Fruit fly (Drosophila melanogaster): Measurements from ENCODE around the gene CG42507.

Gene CG42507

dm6 chr3L:14756724-14757463 lies 868 bp downstream of the CG42507 start (continued):
- no peak for TF ChIP-seq Stat92E (GFP tag; optimal IDR thresholded peaks at IDR 0.05)
- peak; percentile 27 for TF ChIP-seq CTCF (GFP tag; optimal IDR thresholded peaks at IDR 0.05)
- TF ChIP-seq onecut (GFP tag; IDR thresholded peaks at IDR 0.05), result peak; percentile 85
- peak; percentile 90 for TF ChIP-seq CG2678 (tag; optimal IDR thresholded peaks at IDR 0.05)
- no peak for TF ChIP-seq fd102C (GFP tag; optimal IDR thresholded peaks at IDR 0.05)
- no peak for TF ChIP-seq Spps (tag; optimal IDR thresholded peaks at IDR 0.05)
- TF ChIP-seq sqz (GFP tag; optimal IDR thresholded peaks at IDR 0.05), result peak; percentile 39
- TF ChIP-seq salm (tag; optimal IDR thresholded peaks at IDR 0.05), result peak; percentile 60
- TF ChIP-seq Dip3 (GFP tag; optimal IDR thresholded peaks at IDR 0.05), result peak; percentile 86
- TF ChIP-seq CG17912 (GFP tag; optimal IDR thresholded peaks at IDR 0.05), result peak; percentile 45
- peak; percentile 82 for TF ChIP-seq CG1602 (GFP tag; optimal IDR thresholded peaks at IDR 0.05)
- peak; percentile 67 for TF ChIP-seq fd64A (GFP tag; optimal IDR thresholded peaks at IDR 0.05)
- peak; percentile 86 for TF ChIP-seq ttk (GFP tag; IDR thresholded peaks at IDR 0.05)
- TF ChIP-seq CG6272 (GFP tag; IDR thresholded peaks at IDR 0.05), result peak; percentile 81
- TF ChIP-seq CG6654 (GFP tag; optimal IDR thresholded peaks at IDR 0.05), result peak; percentile 73
- TF ChIP-seq luna (GFP tag; optimal IDR thresholded peaks at IDR 0.05), result peak; percentile 85
- TF ChIP-seq klu (GFP tag; IDR thresholded peaks at IDR 0.05), result peak; percentile 84
- peak; percentile 84 for TF ChIP-seq NK7.1 (GFP tag; optimal IDR thresholded peaks at IDR 0.05)
- peak; percentile 39 for TF ChIP-seq kah (GFP tag; optimal IDR thresholded peaks at IDR 0.05)
- peak; percentile 67 for TF ChIP-seq NC2β (GFP tag; optimal IDR thresholded peaks at IDR 0.05)
- no peak for TF ChIP-seq CG34376 (GFP tag; optimal IDR thresholded peaks at IDR 0.05)
- no peak for TF ChIP-seq bbx (GFP tag; IDR thresholded peaks at IDR 0.05; ENCODE audit: partially characterized antibody)
- TF ChIP-seq Ets65A (GFP tag), result peak; percentile 98
- TF ChIP-seq CG18599 (GFP tag; optimal IDR thresholded peaks at IDR 0.05), result peak; percentile 96
- no peak for TF ChIP-seq stwl (tag; optimal IDR thresholded peaks at IDR 0.05)
- no peak for TF ChIP-seq amos (GFP tag; IDR thresholded peaks at IDR 0.05; ENCODE audit: partially characterized antibody)
- no peak for TF ChIP-seq CG7963 (GFP tag; IDR thresholded peaks at IDR 0.05; ENCODE audit: partially characterized antibody)
- 0 out of 3 replicates have a peak, but pooled peaks have one; percentile 33 for TF ChIP-seq Opbp (GFP tag; IDR thresholded peaks at IDR 0.05; ENCODE audit: partially characterized antibody)
- peak; percentile 85 for TF ChIP-seq Myb (GFP tag; optimal IDR thresholded peaks at IDR 0.05)
- TF ChIP-seq CG1024 (GFP tag; IDR thresholded peaks at IDR 0.05), result peak; percentile 79
- peak; percentile 76 for TF ChIP-seq CG10979 (tag; optimal IDR thresholded peaks at IDR 0.05)
- TF ChIP-seq CG2875 (GFP tag; optimal IDR thresholded peaks at IDR 0.05), result peak; percentile 75
- TF ChIP-seq eyg (GFP tag; optimal IDR thresholded peaks at IDR 0.05), result peak; percentile 70
- peak; percentile 73 for TF ChIP-seq GATAe (GFP tag; conservative IDR thresholded peaks at IDR 0.05)
- peak; percentile 19 for TF ChIP-seq MESR4 (GFP tag; optimal IDR thresholded peaks at IDR 0.05)
- TF ChIP-seq Gug (GFP tag; IDR thresholded peaks at IDR 0.05), result peak; percentile 91
- TF ChIP-seq Atf-2 (GFP tag; optimal IDR thresholded peaks at IDR 0.05), result peak; percentile 81
- peak; percentile 93 for TF ChIP-seq CG13624 (GFP tag; optimal IDR thresholded peaks at IDR 0.05)
- peak; percentile 10 for TF ChIP-seq CG17568 (GFP tag; optimal IDR thresholded peaks at IDR 0.05)
- TF ChIP-seq Ada2b (GFP tag; IDR thresholded peaks at IDR 0.05), result peak; percentile 89
- no peak for TF ChIP-seq D (optimal IDR thresholded peaks at IDR 0.05)
- TF ChIP-seq D (GFP tag; optimal IDR thresholded peaks at IDR 0.05), result peak; percentile 81
- no peak for TF ChIP-seq CG42726 (GFP tag; IDR thresholded peaks at IDR 0.05; ENCODE audit: partially characterized antibody)
- peak; percentile 24 for TF ChIP-seq YL-1 (GFP tag; optimal IDR thresholded peaks at IDR 0.05)
- TF ChIP-seq NC2α (GFP tag; optimal IDR thresholded peaks at IDR 0.05), result peak; percentile 77
- peak; percentile 80 for TF ChIP-seq ewg (GFP tag; optimal IDR thresholded peaks at IDR 0.05)
- peak; percentile 93 for TF ChIP-seq her (GFP tag; optimal IDR thresholded peaks at IDR 0.05)
- peak; percentile 67 for TF ChIP-seq Abd-B (GFP tag; optimal IDR thresholded peaks at IDR 0.05)
- TF ChIP-seq Mad (GFP tag; optimal IDR thresholded peaks at IDR 0.05), result peak; percentile 85
- TF ChIP-seq bab2 (GFP tag; optimal IDR thresholded peaks at IDR 0.05), result peak; percentile 92
